Worm (Caenorhabditis elegans) whole organism, late embryonic: ENCODE data around the gene pph-6.

Experiments used
- C08G9.2 ChIP-seq: sonication (generic microtip); optimal IDR thresholded peaks from 2 replicates; lab custom pipeline; 2016; ENCODE audit warnings: mild to moderate bottlenecking, missing genetic modification characterization, moderate library complexity, missing compliant biosample characterization
- C38D4.7 ChIP-seq: fragments of 200-800 bp; sonication (Bioruptor generic); optimal IDR thresholded peaks from 2 replicates; lab custom pipeline; 2018; ENCODE audit warnings: mild to moderate bottlenecking, missing genetic modification characterization, moderate library complexity, missing compliant biosample characterization
- K09A11.1 ChIP-seq: sonication (generic microtip); optimal IDR thresholded peaks from 2 replicates; lab custom pipeline; 2017; ENCODE audit warnings: antibody characterized with exemption, mild to moderate bottlenecking, missing genetic modification characterization, missing compliant biosample characterization; ENCODE audit not compliant: insufficient read depth
- Y22D7AL.16 ChIP-seq: sonication (generic microtip); optimal IDR thresholded peaks from 2 replicates; lab custom pipeline; 2016; ENCODE audit warnings: missing genetic modification characterization, missing compliant biosample characterization
- ahr-1 ChIP-seq: sonication (generic microtip); optimal IDR thresholded peaks from 2 replicates; lab custom pipeline; 2016; ENCODE audit warnings: missing genetic modification characterization, missing compliant biosample characterization
- ama-1 ChIP-seq: fragments of 150-350 bp; optimal IDR thresholded peaks from 2 replicates; lab custom pipeline; 2014
- ceh-14 ChIP-seq: sonication (generic microtip); optimal IDR thresholded peaks from 2 replicates; lab custom pipeline; 2016; ENCODE audit warnings: missing genotype, missing genetic modification characterization, missing compliant biosample characterization
- ceh-19 ChIP-seq: fragments of 200-800 bp; sonication (Bioruptor generic); optimal IDR thresholded peaks from 2 replicates; lab custom pipeline; 2018; ENCODE audit warnings: mild to moderate bottlenecking, missing genetic modification characterization, missing compliant biosample characterization
- ceh-2 ChIP-seq: sonication (generic microtip); optimal IDR thresholded peaks from 2 replicates; lab custom pipeline; 2016; ENCODE audit warnings: missing genotype, missing genetic modification characterization, missing compliant biosample characterization
- ceh-22 ChIP-seq: sonication (generic microtip); optimal IDR thresholded peaks from 2 replicates; lab custom pipeline; 2017; ENCODE audit warnings: missing biosample characterization, missing genetic modification characterization
- ceh-30 ChIP-seq: fragments of 150-350 bp; optimal IDR thresholded peaks from 2 replicates; lab custom pipeline; 2014; ENCODE audit warnings: missing biosample characterization, missing genetic modification characterization
- ceh-31 ChIP-seq: sonication (generic microtip); optimal IDR thresholded peaks from 2 replicates; lab custom pipeline; 2016; ENCODE audit warnings: missing genetic modification characterization, missing compliant biosample characterization
- ceh-48 ChIP-seq: sonication (generic microtip); optimal IDR thresholded peaks from 2 replicates; lab custom pipeline; 2016; ENCODE audit warnings: missing genetic modification characterization, inconsistent platforms, missing compliant biosample characterization
- ceh-6 ChIP-seq: fragments of 200-800 bp; sonication (Bioruptor generic); optimal IDR thresholded peaks from 2 replicates; lab custom pipeline; 2018; ENCODE audit warnings: mild to moderate bottlenecking, missing genetic modification characterization, missing compliant biosample characterization
- ceh-9 ChIP-seq: sonication (generic microtip); optimal IDR thresholded peaks from 2 replicates; lab custom pipeline; 2016; ENCODE audit warnings: mild to moderate bottlenecking, missing genetic modification characterization, inconsistent platforms, missing compliant biosample characterization
- dmd-4 ChIP-seq: sonication (generic microtip); optimal IDR thresholded peaks from 2 replicates; lab custom pipeline; 2016; ENCODE audit warnings: borderline replicate concordance, missing genetic modification characterization, missing compliant biosample characterization
- dve-1 ChIP-seq: sonication (generic microtip); optimal IDR thresholded peaks from 2 replicates; lab custom pipeline; 2017; ENCODE audit warnings: antibody characterized with exemption, mild to moderate bottlenecking, missing genetic modification characterization, missing compliant biosample characterization
- elt-4 ChIP-seq: sonication (generic microtip); optimal IDR thresholded peaks from 2 replicates; lab custom pipeline; 2016; ENCODE audit warnings: missing genetic modification characterization, missing compliant biosample characterization
- fkh-10 ChIP-seq: fragments of 150-350 bp; optimal IDR thresholded peaks from 2 replicates; lab custom pipeline; 2014; ENCODE audit warnings: missing biosample characterization, missing genetic modification reagents, missing genetic modification characterization
- gmeb-2 ChIP-seq: sonication (generic microtip); optimal IDR thresholded peaks from 2 replicates; lab custom pipeline; 2016; ENCODE audit warnings: missing genetic modification characterization, inconsistent platforms, missing compliant biosample characterization
- hlh-15 ChIP-seq: sonication (generic microtip); optimal IDR thresholded peaks from 2 replicates; lab custom pipeline; 2016; ENCODE audit warnings: missing genetic modification characterization, missing compliant biosample characterization
- hlh-6 ChIP-seq: sonication (generic microtip); optimal IDR thresholded peaks from 2 replicates; lab custom pipeline; 2016; ENCODE audit warnings: missing genotype, missing genetic modification characterization, missing compliant biosample characterization
- lim-6 ChIP-seq: sonication (generic microtip); optimal IDR thresholded peaks from 2 replicates; lab custom pipeline; 2016; ENCODE audit warnings: missing genetic modification characterization, missing compliant biosample characterization
- lin-11 ChIP-seq: fragments of 200-800 bp; sonication (Bioruptor generic); optimal IDR thresholded peaks from 2 replicates; lab custom pipeline; 2018; ENCODE audit warnings: mild to moderate bottlenecking, missing genetic modification characterization, missing compliant biosample characterization
- madf-2 ChIP-seq: sonication (generic microtip); optimal IDR thresholded peaks from 2 replicates; lab custom pipeline; 2017; ENCODE audit warnings: missing genetic modification characterization, missing compliant biosample characterization
- nfya-1 ChIP-seq: sonication (generic microtip); optimal IDR thresholded peaks from 2 replicates; lab custom pipeline; 2017; ENCODE audit warnings: missing genetic modification characterization, mild to moderate bottlenecking, missing compliant biosample characterization, antibody characterized with exemption, moderate library complexity
- pat-9 ChIP-seq: fragments of 200-800 bp; sonication (Bioruptor generic); optimal IDR thresholded peaks from 2 replicates; lab custom pipeline; 2018; ENCODE audit warnings: mild to moderate bottlenecking, missing genetic modification characterization, moderate library complexity, missing compliant biosample characterization
- pax-1 ChIP-seq: fragments of 150-350 bp; optimal IDR thresholded peaks from 2 replicates; lab custom pipeline; 2014; ENCODE audit warnings: missing biosample characterization, missing genetic modification characterization
- pha-2 ChIP-seq: sonication (generic microtip); optimal IDR thresholded peaks from 2 replicates; lab custom pipeline; 2017; ENCODE audit warnings: mild to moderate bottlenecking, missing genetic modification characterization, missing compliant biosample characterization
- pqm-1 ChIP-seq: sonication (generic microtip); optimal IDR thresholded peaks from 2 replicates; lab custom pipeline; 2016; ENCODE audit warnings: missing genetic modification characterization, missing compliant biosample characterization
- pros-1 ChIP-seq: fragments of 150-350 bp; optimal IDR thresholded peaks from 2 replicates; lab custom pipeline; 2014; ENCODE audit warnings: missing biosample characterization, missing genetic modification reagents, missing genetic modification characterization
- sox-2 ChIP-seq: fragments of 200-800 bp; sonication (Bioruptor generic); IDR thresholded peaks from 2 replicates; pipeline ENCODE4 v1.3.6; 2022; ENCODE audit warnings: missing genetic modification reagents, missing genetic modification characterization, missing compliant biosample characterization
- sox-4 ChIP-seq: sonication (generic microtip); optimal IDR thresholded peaks from 2 replicates; lab custom pipeline; 2017; ENCODE audit warnings: mild to moderate bottlenecking, missing genetic modification characterization, inconsistent platforms, missing compliant biosample characterization
- tbx-7 ChIP-seq: sonication (generic microtip); optimal IDR thresholded peaks from 2 replicates; lab custom pipeline; 2016; ENCODE audit warnings: missing genotype, missing genetic modification characterization, missing compliant biosample characterization
- ttx-3 ChIP-seq: sonication (generic microtip); optimal IDR thresholded peaks from 2 replicates; lab custom pipeline; 2016; ENCODE audit warnings: missing genetic modification reagents, missing genetic modification characterization, missing compliant biosample characterization
- unc-42 ChIP-seq: sonication (generic microtip); optimal IDR thresholded peaks from 2 replicates; lab custom pipeline; 2016; ENCODE audit warnings: missing genotype, missing genetic modification characterization, missing compliant biosample characterization
- unc-55 ChIP-seq: sonication (generic microtip); optimal IDR thresholded peaks from 2 replicates; lab custom pipeline; 2017; ENCODE audit warnings: missing biosample characterization, missing genetic modification reagents, missing genetic modification characterization
- zip-5 ChIP-seq: sonication (generic microtip); optimal IDR thresholded peaks from 2 replicates; lab custom pipeline; 2016; ENCODE audit warnings: missing genetic modification characterization, missing compliant biosample characterization
- ztf-16 ChIP-seq: sonication (generic microtip); optimal IDR thresholded peaks from 2 replicates; lab custom pipeline; 2017; ENCODE audit warnings: missing genetic modification characterization, missing compliant biosample characterization

Gene pph-6

DNA sequence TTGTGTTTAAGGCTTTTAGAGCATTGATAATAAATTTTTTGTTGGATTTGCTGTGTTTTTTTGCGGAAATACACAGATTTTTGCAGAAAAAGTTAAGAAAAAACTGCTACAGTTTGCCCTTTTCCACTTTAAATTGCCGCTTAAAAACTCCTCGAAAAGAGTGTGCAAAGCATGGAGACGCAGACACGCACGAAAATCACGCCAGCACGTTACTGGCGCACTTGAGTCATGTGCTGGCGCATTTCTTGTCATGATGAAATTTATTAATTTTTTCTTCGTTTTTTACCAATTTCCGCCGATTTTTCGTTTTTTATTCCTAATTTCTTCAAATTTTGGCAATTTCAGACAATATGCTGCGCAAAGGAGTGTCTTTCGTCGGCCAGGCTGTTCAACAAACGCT is 1.4 kb upstream of the pph-6 start, which contains the start of gene C34C12.8 (continued):
- TF ChIP-seq pax-1 (peak; percentile 37), hlh-15 (tag; lab: Kevin White, UChicago) (peak; percentile 9), elt-4 (tag; lab: Kevin White, UChicago) (no peak), Y22D7AL.16 (tag; lab: Kevin White, UChicago) (no peak), C08G9.2 (peak; percentile 51), ceh-22 (tag; lab: Kevin White, UChicago) (no peak), ceh-48 (tag; lab: Kevin White, UChicago) (peak; percentile 13), pros-1 (tag; lab: Kevin White, UChicago) (no peak), unc-55 (GFP tag; lab: Kevin White, UChicago) (no peak), lin-11 (tag; lab: Kevin White, UChicago) (peak; percentile 17), ceh-19 (GFP tag; lab: Kevin White, UChicago) (peak; percentile 55), ceh-14 (peak; percentile 41), gmeb-2 (tag; lab: Kevin White, UChicago) (no peak), zip-5 (tag; lab: Kevin White, UChicago) (no peak), sox-4 (tag; lab: Kevin White, UChicago) (peak; percentile 39), ceh-31 (peak; percentile 78), ahr-1 (tag; lab: Kevin White, UChicago) (no peak), C38D4.7 (GFP tag; lab: Kevin White, UChicago) (no peak), lim-6 (tag; lab: Kevin White, UChicago) (no peak), dmd-4 (peak; percentile 30), fkh-10 (GFP tag; lab: Kevin White, UChicago) (no peak), pqm-1 (tag; lab: Kevin White, UChicago) (no peak), ceh-30 (tag; lab: Kevin White, UChicago) (peak; percentile 81), ztf-16 (tag; lab: Kevin White, UChicago) (peak; percentile 15), madf-2 (peak; percentile 7), ceh-6 (GFP tag; lab: Kevin White, UChicago) (no peak), ceh-2 (tag; lab: Kevin White, UChicago) (peak; percentile 3), pha-2 (tag; lab: Kevin White, UChicago) (no peak), ttx-3 (tag; lab: Kevin White, UChicago) (no peak), K09A11.1 (tag; lab: Kevin White, UChicago) (no peak), ama-1 (lab: Kevin White, UChicago) (no peak), ceh-9 (tag; lab: Kevin White, UChicago) (no peak), pat-9 (tag; lab: Kevin White, UChicago) (peak; percentile 40), dve-1 (peak; percentile 57)

DNA sequence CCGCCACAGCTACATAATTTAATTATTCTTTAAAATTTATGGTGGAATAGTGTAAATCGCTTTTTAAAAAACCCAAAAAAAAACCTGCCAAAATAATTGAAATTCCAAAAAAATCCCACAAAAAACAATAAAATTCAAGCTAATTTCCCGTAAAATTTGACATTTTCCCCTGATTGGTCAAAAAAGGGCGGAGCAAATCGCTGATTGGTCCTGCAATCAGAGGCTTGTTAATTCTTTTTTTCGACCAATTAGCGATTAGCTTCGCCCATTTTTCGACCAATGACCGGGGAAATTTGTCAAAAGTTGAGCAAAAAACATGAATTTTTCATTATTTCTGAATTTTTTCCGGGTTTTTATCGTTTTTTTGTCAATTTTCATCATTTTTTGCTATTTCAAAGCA is 5.5 kb downstream of the pph-6 start:
- TF ChIP-seq Y22D7AL.16 (tag; lab: Kevin White, UChicago) = no peak
- TF ChIP-seq nfya-1 (tag; lab: Kevin White, UChicago) = peak; percentile 93

DNA sequence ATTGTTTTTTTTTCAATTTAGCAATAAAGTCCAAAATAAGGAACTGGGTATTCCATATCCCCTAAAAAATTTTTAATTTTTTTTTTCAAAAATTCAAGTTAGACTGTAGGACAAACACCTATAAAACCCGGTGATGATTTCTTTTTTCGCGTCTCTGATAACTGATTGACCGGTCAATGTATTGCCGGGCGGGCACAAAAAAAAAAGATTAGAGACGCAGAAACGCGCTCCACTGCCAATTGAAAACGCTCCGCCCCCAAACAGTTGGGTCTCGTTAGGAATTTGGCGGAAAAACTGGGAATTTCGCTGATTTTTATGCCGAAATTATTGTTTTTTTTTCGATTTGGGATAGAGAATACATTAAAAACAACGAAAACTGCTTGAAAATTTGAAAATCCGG is 6.9 kb downstream of the pph-6 start:
- TF ChIP-seq sox-2 (GFP tag; lab: Robert Waterston, UW) = no peak
- no peak for TF ChIP-seq unc-42 (tag; lab: Kevin White, UChicago)
- no peak for TF ChIP-seq pqm-1 (tag; lab: Kevin White, UChicago)
- TF ChIP-seq elt-4 (tag; lab: Kevin White, UChicago) = no peak
- no peak for TF ChIP-seq lim-6 (tag; lab: Kevin White, UChicago)
- no peak for TF ChIP-seq sox-4 (tag; lab: Kevin White, UChicago)
- no peak for TF ChIP-seq C08G9.2
- no peak for TF ChIP-seq tbx-7 (tag; lab: Kevin White, UChicago)
- no peak for TF ChIP-seq hlh-6 (tag; lab: Kevin White, UChicago)
- no peak for TF ChIP-seq ceh-14
- TF ChIP-seq pat-9 (tag; lab: Kevin White, UChicago) = no peak
